Worm (Caenorhabditis elegans) whole organism, late embryonic: Measurements from ENCODE around the gene pals-31.

Source experiments
- C08G9.2 ChIP-seq: sonication (generic microtip); optimal IDR thresholded peaks from 2 replicates; lab custom pipeline; 2016; ENCODE audit warnings: mild to moderate bottlenecking, missing genetic modification characterization, moderate library complexity, missing compliant biosample characterization
- K02D7.2 ChIP-seq: sonication (generic microtip); optimal IDR thresholded peaks from 2 replicates; lab custom pipeline; 2017; ENCODE audit warnings: mild to moderate bottlenecking, missing genetic modification characterization, missing compliant biosample characterization
- K09A11.1 ChIP-seq: sonication (generic microtip); optimal IDR thresholded peaks from 2 replicates; lab custom pipeline; 2017; ENCODE audit warnings: antibody characterized with exemption, mild to moderate bottlenecking, missing genetic modification characterization, missing compliant biosample characterization; ENCODE audit not compliant: insufficient read depth
- ama-1 ChIP-seq: fragments of 150-350 bp; optimal IDR thresholded peaks from 2 replicates; lab custom pipeline; 2014
- ceh-14 ChIP-seq: sonication (generic microtip); optimal IDR thresholded peaks from 2 replicates; lab custom pipeline; 2016; ENCODE audit warnings: missing genotype, missing genetic modification characterization, missing compliant biosample characterization
- ceh-18 ChIP-seq: sonication (generic microtip); optimal IDR thresholded peaks from 2 replicates; lab custom pipeline; 2016; ENCODE audit warnings: missing genetic modification characterization, missing compliant biosample characterization
- ceh-19 ChIP-seq: fragments of 200-800 bp; sonication (Bioruptor generic); optimal IDR thresholded peaks from 2 replicates; lab custom pipeline; 2018; ENCODE audit warnings: mild to moderate bottlenecking, missing genetic modification characterization, missing compliant biosample characterization
- ceh-2 ChIP-seq: sonication (generic microtip); optimal IDR thresholded peaks from 2 replicates; lab custom pipeline; 2016; ENCODE audit warnings: missing genotype, missing genetic modification characterization, missing compliant biosample characterization
- ceh-22 ChIP-seq: sonication (generic microtip); optimal IDR thresholded peaks from 2 replicates; lab custom pipeline; 2017; ENCODE audit warnings: missing biosample characterization, missing genetic modification characterization
- ceh-30 ChIP-seq: fragments of 150-350 bp; optimal IDR thresholded peaks from 2 replicates; lab custom pipeline; 2014; ENCODE audit warnings: missing biosample characterization, missing genetic modification characterization
- ceh-45 ChIP-seq: fragments of 200-800 bp; sonication (Bioruptor generic); IDR thresholded peaks from 2 replicates; pipeline ENCODE4 v1.3.6; 2022; ENCODE audit warnings: missing genetic modification reagents, missing genetic modification characterization, missing compliant biosample characterization
- ceh-48 ChIP-seq: sonication (generic microtip); optimal IDR thresholded peaks from 2 replicates; lab custom pipeline; 2016; ENCODE audit warnings: missing genetic modification characterization, inconsistent platforms, missing compliant biosample characterization
- che-1 ChIP-seq: sonication (generic microtip); optimal IDR thresholded peaks from 2 replicates; lab custom pipeline; 2016; ENCODE audit warnings: mild to moderate bottlenecking, missing genetic modification characterization, missing compliant biosample characterization
- dve-1 ChIP-seq: sonication (generic microtip); optimal IDR thresholded peaks from 2 replicates; lab custom pipeline; 2017; ENCODE audit warnings: antibody characterized with exemption, mild to moderate bottlenecking, missing genetic modification characterization, missing compliant biosample characterization
- elt-2 ChIP-seq: sonication (generic microtip); optimal IDR thresholded peaks from 2 replicates; lab custom pipeline; 2016; ENCODE audit warnings: missing genetic modification reagents, missing genetic modification characterization, missing compliant biosample characterization
- elt-4 ChIP-seq: sonication (generic microtip); optimal IDR thresholded peaks from 2 replicates; lab custom pipeline; 2016; ENCODE audit warnings: missing genetic modification characterization, missing compliant biosample characterization
- ets-4 ChIP-seq: sonication (generic microtip); optimal IDR thresholded peaks from 2 replicates; lab custom pipeline; 2016; ENCODE audit warnings: missing genetic modification characterization, missing compliant biosample characterization
- fkh-6 ChIP-seq: sonication (generic microtip); optimal IDR thresholded peaks from 2 replicates; lab custom pipeline; 2016; ENCODE audit warnings: missing genetic modification characterization, missing compliant biosample characterization
- hlh-13 ChIP-seq: fragments of 200-800 bp; sonication (Bioruptor generic); optimal IDR thresholded peaks from 2 replicates; lab custom pipeline; 2018; ENCODE audit warnings: mild to moderate bottlenecking, missing genetic modification characterization, missing compliant biosample characterization
- lim-6 ChIP-seq: sonication (generic microtip); optimal IDR thresholded peaks from 2 replicates; lab custom pipeline; 2016; ENCODE audit warnings: missing genetic modification characterization, missing compliant biosample characterization
- nfya-1 ChIP-seq: sonication (generic microtip); optimal IDR thresholded peaks from 2 replicates; lab custom pipeline; 2017; ENCODE audit warnings: missing genetic modification characterization, mild to moderate bottlenecking, missing compliant biosample characterization, antibody characterized with exemption, moderate library complexity
- nhr-11 ChIP-seq: fragments of 150-350 bp; optimal IDR thresholded peaks from 2 replicates; lab custom pipeline; 2014; ENCODE audit warnings: missing biosample characterization, missing genetic modification characterization
- npax-4 ChIP-seq: sonication (generic microtip); optimal IDR thresholded peaks from 2 replicates; lab custom pipeline; 2016; ENCODE audit warnings: missing genetic modification characterization, missing compliant biosample characterization
- pat-9 ChIP-seq: fragments of 200-800 bp; sonication (Bioruptor generic); optimal IDR thresholded peaks from 2 replicates; lab custom pipeline; 2018; ENCODE audit warnings: mild to moderate bottlenecking, missing genetic modification characterization, moderate library complexity, missing compliant biosample characterization
- pax-1 ChIP-seq: fragments of 150-350 bp; optimal IDR thresholded peaks from 2 replicates; lab custom pipeline; 2014; ENCODE audit warnings: missing biosample characterization, missing genetic modification characterization
- pha-2 ChIP-seq: sonication (generic microtip); optimal IDR thresholded peaks from 2 replicates; lab custom pipeline; 2017; ENCODE audit warnings: mild to moderate bottlenecking, missing genetic modification characterization, missing compliant biosample characterization
- pqm-1 ChIP-seq: sonication (generic microtip); optimal IDR thresholded peaks from 2 replicates; lab custom pipeline; 2016; ENCODE audit warnings: missing genetic modification characterization, missing compliant biosample characterization
- pros-1 ChIP-seq: fragments of 150-350 bp; optimal IDR thresholded peaks from 2 replicates; lab custom pipeline; 2014; ENCODE audit warnings: missing biosample characterization, missing genetic modification reagents, missing genetic modification characterization
- rnt-1 ChIP-seq: sonication (generic microtip); optimal IDR thresholded peaks from 2 replicates; lab custom pipeline; 2016; ENCODE audit warnings: missing genetic modification characterization, missing compliant biosample characterization
- sdc-2 ChIP-seq: sonication (generic microtip); optimal IDR thresholded peaks from 2 replicates; lab custom pipeline; 2016; ENCODE audit warnings: missing genotype, missing genetic modification characterization, missing compliant biosample characterization
- sox-2 ChIP-seq: fragments of 200-800 bp; sonication (Bioruptor generic); IDR thresholded peaks from 2 replicates; pipeline ENCODE4 v1.3.6; 2022; ENCODE audit warnings: missing genetic modification reagents, missing genetic modification characterization, missing compliant biosample characterization
- sox-4 ChIP-seq: sonication (generic microtip); optimal IDR thresholded peaks from 2 replicates; lab custom pipeline; 2017; ENCODE audit warnings: mild to moderate bottlenecking, missing genetic modification characterization, inconsistent platforms, missing compliant biosample characterization
- syd-9 ChIP-seq: sonication (generic microtip); optimal IDR thresholded peaks from 2 replicates; lab custom pipeline; 2016; ENCODE audit warnings: mild to moderate bottlenecking, missing genetic modification characterization, moderate library complexity, missing compliant biosample characterization
- tbx-2 ChIP-seq: sonication (generic microtip); optimal IDR thresholded peaks from 2 replicates; lab custom pipeline; 2016; ENCODE audit warnings: missing genetic modification characterization, missing compliant biosample characterization
- ttx-3 ChIP-seq: sonication (generic microtip); optimal IDR thresholded peaks from 2 replicates; lab custom pipeline; 2016; ENCODE audit warnings: missing genetic modification reagents, missing genetic modification characterization, missing compliant biosample characterization
- unc-55 ChIP-seq: sonication (generic microtip); optimal IDR thresholded peaks from 2 replicates; lab custom pipeline; 2017; ENCODE audit warnings: missing biosample characterization, missing genetic modification reagents, missing genetic modification characterization
- unc-86 ChIP-seq: sonication (generic microtip); optimal IDR thresholded peaks from 2 replicates; lab custom pipeline; 2016; ENCODE audit warnings: missing genetic modification characterization, missing compliant biosample characterization

pals-31 gene

ce11 chrV:617917-618316, 18.5 kb upstream of the pals-31 start:
- TF ChIP-seq pat-9 (tag; lab: Kevin White, UChicago) (no peak), sox-2 (no peak), ceh-48 (tag; lab: Kevin White, UChicago) (no peak), pha-2 (tag; lab: Kevin White, UChicago) (no peak), syd-9 (tag; lab: Kevin White, UChicago) (no peak), K02D7.2 (no peak), ceh-30 (no peak), fkh-6 (tag; lab: Kevin White, UChicago) (no peak), nhr-11 (tag; lab: Kevin White, UChicago) (no peak), che-1 (tag; lab: Kevin White, UChicago) (no peak), ceh-19 (GFP tag; lab: Kevin White, UChicago) (no peak), ceh-45 (GFP tag; lab: Robert Waterston, UW) (no peak), ama-1 (no peak), dve-1 (tag; lab: Kevin White, UChicago) (no peak), C08G9.2 (tag; lab: Kevin White, UChicago) (no peak), pax-1 (tag; lab: Kevin White, UChicago) (no peak), hlh-13 (GFP tag; lab: Kevin White, UChicago) (no peak), lim-6 (tag; lab: Kevin White, UChicago) (no peak), nfya-1 (tag; lab: Kevin White, UChicago) (no peak)

ce11 chrV:619054-619453, 17.3 kb upstream of the pals-31 start, which contains the start of gene F48G7.4:
Gene F48G7.4, plus strand, starts transcription at chrV:619453.
- TF ChIP-seq ceh-18 (tag; lab: Kevin White, UChicago), result peak; percentile 14
- TF ChIP-seq sdc-2, result no peak
- no peak for TF ChIP-seq pha-2 (tag; lab: Kevin White, UChicago)
- TF ChIP-seq ceh-45 (GFP tag; lab: Robert Waterston, UW), result no peak
- peak; percentile 83 for TF ChIP-seq unc-55
- TF ChIP-seq sox-4, result no peak

- TF ChIP-seq ceh-14, result no peak
Measured at ce11 chrV:620987-621386, 15.4 kb upstream of the pals-31 start.

ce11 chrV:622902-623301, 13.5 kb upstream of the pals-31 start, which contains the start of gene F48G7.5:
Gene F48G7.5, minus strand, starts transcription at chrV:622935.
- TF ChIP-seq syd-9 (tag; lab: Kevin White, UChicago) (no peak), nfya-1 (tag; lab: Kevin White, UChicago) (no peak), ceh-22 (no peak), ceh-2 (tag; lab: Kevin White, UChicago) (no peak), K09A11.1 (tag; lab: Kevin White, UChicago) (no peak), ets-4 (no peak), elt-2 (tag; lab: Kevin White, UChicago) (no peak), rnt-1 (no peak), tbx-2 (tag; lab: Kevin White, UChicago) (no peak), elt-4 (tag; lab: Kevin White, UChicago) (no peak), npax-4 (tag; lab: Kevin White, UChicago) (no peak), ceh-45 (GFP tag; lab: Robert Waterston, UW) (no peak), unc-86 (no peak), pros-1 (no peak), lim-6 (tag; lab: Kevin White, UChicago) (no peak), ceh-14 (no peak)

ce11 chrV:624922-625321, 11.5 kb upstream of the pals-31 start, which contains the start of gene srt-17:
Gene srt-17, minus strand, starts transcription at chrV:625022.
- TF ChIP-seq pros-1, result no peak
- TF ChIP-seq ttx-3 (tag; lab: Kevin White, UChicago), result no peak
- TF ChIP-seq pqm-1 (tag; lab: Kevin White, UChicago), result no peak
- no peak for TF ChIP-seq ceh-2 (tag; lab: Kevin White, UChicago)
